Fruit fly (Drosophila melanogaster) ovary, adult (tissue): Measurements from ENCODE around the gene CG10348.

Source experiments
- CG17801 ChIP-seq: fragments of 200-800 bp; optimal IDR thresholded peaks from 2 replicates; lab custom pipeline; 2019; ENCODE audit warnings: missing biosample characterization, mild to moderate bottlenecking, missing genetic modification characterization, moderate library complexity; ENCODE audit not compliant: partially characterized antibody

CG10348 gene

dm6 chr2L:18698559-18699130 is 33.7 kb downstream of the CG10348 start, which contains the start of gene CG10341:
Gene CG10341, plus strand, starts transcription at chr2L:18698714.
- peak; percentile 10 for TF ChIP-seq CG17801 (GFP tag; lab: Kevin White, UChicago)

dm6 chr2L:18695404-18695804 is 36.9 kb downstream of the CG10348 start, which contains the start of the genes CG10383 and CG10338:
Gene CG10383, minus strand, starts transcription at chr2L:18695602.
Gene CG10338, plus strand, starts transcription at chr2L:18695664.
- TF ChIP-seq CG17801 (GFP tag; lab: Kevin White, UChicago), result peak; percentile 68

- TF ChIP-seq CG17801 (GFP tag; lab: Kevin White, UChicago), result no peak
These were observed 37.6 kb downstream of the CG10348 start for dm6 chr2L:18694724-18695105.

dm6 chr2L:18693877-18694723 is 38.2 kb downstream of the CG10348 start:
- peak; percentile 94 for TF ChIP-seq CG17801 (GFP tag; lab: Kevin White, UChicago)

dm6 chr2L:18689376-18689775 is 42.9 kb downstream of the CG10348 start, which contains the start of gene CG10336:
Gene CG10336, plus strand, starts transcription at chr2L:18689528.
- TF ChIP-seq CG17801 (GFP tag; lab: Kevin White, UChicago), result no peak

dm6 chr2L:18688646-18689296 is 43.6 kb downstream of the CG10348 start, which contains the start of gene msl-1:
Gene msl-1, minus strand, starts transcription at chr2L:18688800.
- peak; percentile 0 for TF ChIP-seq CG17801 (GFP tag; lab: Kevin White, UChicago)

dm6 chr2L:18687827-18688226 is 44.5 kb downstream of the CG10348 start:
- no peak for TF ChIP-seq CG17801 (GFP tag; lab: Kevin White, UChicago)

- no peak for TF ChIP-seq CG17801 (GFP tag; lab: Kevin White, UChicago)
These were observed 50.4 kb downstream of the CG10348 start, which contains the start of gene tos for dm6 chr2L:18681903-18682302. Gene tos, minus strand, starts transcription at chr2L:18682075.

dm6 chr2L:18677910-18678639 is 54.2 kb downstream of the CG10348 start:
- TF ChIP-seq CG17801 (GFP tag; lab: Kevin White, UChicago), result no peak

- TF ChIP-seq CG17801 (GFP tag; lab: Kevin White, UChicago), result peak; percentile 4
These were observed 55.1 kb downstream of the CG10348 start, which contains the start of the genes Mst36Fa and CG31751 for dm6 chr2L:18676948-18677820. Gene Mst36Fa, minus strand, starts transcription at chr2L:18676998. Gene CG31751, plus strand, starts transcription at chr2L:18677221.

- no peak for TF ChIP-seq CG17801 (GFP tag; lab: Kevin White, UChicago)
These were observed 57.3 kb downstream of the CG10348 start, which contains the start of gene Mst36Fb for dm6 chr2L:18674994-18675393. Gene Mst36Fb, minus strand, starts transcription at chr2L:18675094.

dm6 chr2L:18673185-18673584 is 59.1 kb downstream of the CG10348 start, which contains the start of gene CG43339:
Gene CG43339, minus strand, starts transcription at chr2L:18673285.
- TF ChIP-seq CG17801 (GFP tag; lab: Kevin White, UChicago), result no peak

- TF ChIP-seq CG17801 (GFP tag; lab: Kevin White, UChicago), result no peak
These were observed 61.2 kb downstream of the CG10348 start, which contains the start of gene CG43338 for dm6 chr2L:18671146-18671545. Gene CG43338, minus strand, starts transcription at chr2L:18671246.
